Worm (Caenorhabditis elegans) whole organism, L4 larva: Measurements from ENCODE around the gene F14E5.8.

Experiments used
- arid-1 ChIP-seq: fragments of 200-800 bp; sonication (Bioruptor generic); conservative IDR thresholded peaks from 2 replicates; pipeline ENCODE4 v1.3.6; 2022; ENCODE audit warnings: missing genetic modification reagents, missing genetic modification characterization, missing compliant biosample characterization
- nhr-6 ChIP-seq: fragments of 150-350 bp; optimal IDR thresholded peaks from 2 replicates; lab custom pipeline; 2014; ENCODE audit warnings: missing biosample characterization, missing genetic modification characterization

DNA sequence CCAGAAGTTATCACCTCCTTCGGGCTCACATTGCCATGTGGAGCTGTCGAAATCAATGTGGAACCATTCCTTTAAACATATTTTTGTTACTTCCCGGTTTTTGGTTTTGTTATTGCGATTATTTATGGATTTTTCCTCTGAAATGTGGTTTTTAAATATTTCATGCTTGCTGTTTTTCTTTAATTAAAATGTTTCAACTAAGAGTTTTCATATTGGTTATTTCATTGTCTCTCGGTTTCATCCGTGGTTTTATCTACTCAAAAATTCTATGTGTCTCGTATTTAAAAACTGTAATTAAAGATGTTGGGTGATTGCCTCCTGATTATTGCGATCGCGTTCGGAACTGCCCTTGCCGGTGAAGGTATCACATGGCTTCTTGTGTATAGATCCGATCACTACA lies 47.0 kb downstream of the F14E5.8 start, which contains the start of gene F22B5.10:
- TF ChIP-seq nhr-6 (no peak), arid-1 (GFP tag; lab: Robert Waterston, UW) (no peak)
